Worm (Caenorhabditis elegans) whole organism, L1 larva: Measurements from ENCODE around the gene ZK1058.3.

ENCODE experiments used
- ama-1 ChIP-seq: fragments of 150-350 bp; optimal IDR thresholded peaks from 2 replicates; lab custom pipeline; 2014
- hlh-4 ChIP-seq: sonication (generic microtip); optimal IDR thresholded peaks from 2 replicates; lab custom pipeline; 2016; ENCODE audit warnings: mild to moderate bottlenecking, missing genetic modification characterization, missing compliant biosample characterization
- rnt-1 ChIP-seq: sonication (generic microtip); optimal IDR thresholded peaks from 2 replicates; lab custom pipeline; 2016; ENCODE audit warnings: mild to moderate bottlenecking, missing genetic modification characterization, moderate library complexity, missing compliant biosample characterization
- unc-62 ChIP-seq: fragments of 150-350 bp; optimal IDR thresholded peaks from 2 replicates; lab custom pipeline; 2014; ENCODE audit warnings: missing biosample characterization, missing genetic modification reagents, missing genetic modification characterization

ce11 chrIII:3952058-3952457 lies 33.4 kb downstream of the ZK1058.3 start:
- no peak for TF ChIP-seq ama-1 (lab: Kevin White, UChicago)
- TF ChIP-seq hlh-4: no peak
- TF ChIP-seq rnt-1: no peak
- no peak for TF ChIP-seq unc-62 (GFP tag; lab: Kevin White, UChicago)
